Fruit fly (Drosophila melanogaster): ENCODE data around the gene Rfx.

DNA sequence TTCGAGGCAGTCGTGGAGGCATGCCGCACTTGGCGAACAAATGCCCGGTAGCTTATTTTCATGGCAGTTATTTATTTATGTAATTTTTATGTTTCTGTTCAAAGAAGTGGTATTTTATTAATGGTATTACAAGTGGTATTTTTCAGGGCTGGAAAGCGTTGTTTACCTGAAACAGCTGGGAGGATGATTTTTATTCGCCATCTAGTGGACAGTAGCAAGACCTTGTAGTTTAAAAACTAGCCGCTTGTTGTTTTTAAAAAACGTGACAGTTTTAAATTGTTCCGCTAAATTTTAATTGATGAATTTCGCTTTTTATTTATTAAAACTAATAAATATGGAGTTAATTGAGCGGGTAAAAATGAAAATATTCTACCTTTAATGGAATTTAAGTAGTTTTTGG lies 38.1 kb upstream of the Rfx start, which contains the start of gene CG6345:
- TF ChIP-seq bab1 (GFP tag; optimal IDR thresholded peaks at IDR 0.05), result peak; percentile 90
- TF ChIP-seq Clk (GFP tag; optimal IDR thresholded peaks at IDR 0.05), result no peak

Data from whole organism, adult.